Worm (Caenorhabditis elegans): ENCODE data around the gene R05H5.3.
"Not testable (repeated sequence)": the region's sequence is repeated elsewhere in the genome, so short reads cannot be mapped to it uniquely, and the experiment has no call there.

Gene R05H5.3

ce11 chrII:10242294-10242693, 44.9 kb downstream of the R05H5.3 start, which contains the start of gene mrps-14:
mrps-14 (minus strand) TSS chrII:10242490.
- no peak for TF ChIP-seq ceh-39 (tag; optimal IDR thresholded peaks at IDR 0.05)
- no peak for TF ChIP-seq zip-8 (tag; optimal IDR thresholded peaks at IDR 0.05)
- TF ChIP-seq nhr-12 (tag; optimal IDR thresholded peaks at IDR 0.05): no peak
- TF ChIP-seq ces-1 (GFP tag; optimal IDR thresholded peaks at IDR 0.05): peak; percentile 36
- TF ChIP-seq lin-13 (tag; optimal IDR thresholded peaks at IDR 0.05): no peak

- TF ChIP-seq unc-62 (GFP tag; optimal IDR thresholded peaks at IDR 0.05) (no peak), snpc-4 (tag; optimal IDR thresholded peaks at IDR 0.05) (no peak), ceh-83 (GFP tag; optimal IDR thresholded peaks at IDR 0.05) (no peak), hlh-1 (tag; optimal IDR thresholded peaks at IDR 0.05) (no peak), bed-3 (GFP tag; optimal IDR thresholded peaks at IDR 0.05) (no peak), nhr-237 (tag; optimal IDR thresholded peaks at IDR 0.05) (no peak), ham-2 (GFP tag; optimal IDR thresholded peaks at IDR 0.05) (no peak), ztf-11 (tag; optimal IDR thresholded peaks at IDR 0.05) (no peak), mls-2 (tag; optimal IDR thresholded peaks at IDR 0.05) (no peak), flh-1 (GFP tag; optimal IDR thresholded peaks at IDR 0.05) (no peak), elt-3 (tag; optimal IDR thresholded peaks at IDR 0.05) (no peak), zip-8 (tag; optimal IDR thresholded peaks at IDR 0.05) (no peak), nhr-2 (tag; optimal IDR thresholded peaks at IDR 0.05) (no peak), lin-13 (tag; optimal IDR thresholded peaks at IDR 0.05) (no peak), nhr-28 (tag; optimal IDR thresholded peaks at IDR 0.05) (no peak), unc-39 (tag; optimal IDR thresholded peaks at IDR 0.05) (no peak)
Measured at ce11 chrII:10245612-10246011, 48.2 kb downstream of the R05H5.3 start.

ce11 chrII:10247154-10247553, 49.7 kb downstream of the R05H5.3 start:
- no peak for TF ChIP-seq drap-1 (GFP tag; optimal IDR thresholded peaks at IDR 0.05)
- no peak for TF ChIP-seq ceh-83 (GFP tag; optimal IDR thresholded peaks at IDR 0.05)
- TF ChIP-seq flh-1 (GFP tag; optimal IDR thresholded peaks at IDR 0.05): no peak
- TF ChIP-seq hlh-1 (tag; optimal IDR thresholded peaks at IDR 0.05): no peak
- TF ChIP-seq pha-4 (tag; optimal IDR thresholded peaks at IDR 0.05): no peak
- TF ChIP-seq elt-3 (tag; optimal IDR thresholded peaks at IDR 0.05): no peak
- no peak for TF ChIP-seq elt-1 (tag; optimal IDR thresholded peaks at IDR 0.05; ENCODE audit: borderline replicate concordance, insufficient read depth)
- TF ChIP-seq ces-1 (GFP tag; optimal IDR thresholded peaks at IDR 0.05): no peak
- no peak for TF ChIP-seq M03D4.4 (tag; optimal IDR thresholded peaks at IDR 0.05)
- TF ChIP-seq nhr-12 (tag; optimal IDR thresholded peaks at IDR 0.05): no peak

- TF ChIP-seq mab-5 (tag; optimal IDR thresholded peaks at IDR 0.05); mep-1 (tag; optimal IDR thresholded peaks at IDR 0.05); ceh-83 (GFP tag; optimal IDR thresholded peaks at IDR 0.05): not testable (repeated sequence)
Measured at ce11 chrII:10247594-10248283, 50.3 kb downstream of the R05H5.3 start, which contains the start of gene nrde-2. nrde-2 (minus strand) TSS chrII:10247638.

Data from whole organism, mixed stage, embryonic.